Worm (Caenorhabditis elegans) whole organism, young adult: Measurements from ENCODE around the gene atp-2.
A peak's percentile ranks its signal among the peaks of the same experiment; 100 is the strongest.

Experiments used
- B0019.2 ChIP-seq: fragments of 200-800 bp; sonication (Bioruptor generic); conservative IDR thresholded peaks from 2 replicates; pipeline ENCODE4 v1.3.6; 2022; ENCODE audit warnings: missing genetic modification reagents, missing genetic modification characterization, missing compliant biosample characterization
- B0261.1 ChIP-seq: sonication (generic microtip); optimal IDR thresholded peaks from 2 replicates; lab custom pipeline; 2016; ENCODE audit warnings: mild to moderate bottlenecking, missing genetic modification characterization, moderate library complexity, missing compliant biosample characterization
- B0336.3 ChIP-seq: fragments of 200-800 bp; sonication (Bioruptor generic); IDR thresholded peaks from 2 replicates; pipeline ENCODE4 v1.3.6; 2022; ENCODE audit warnings: missing genetic modification characterization, missing compliant biosample characterization
- D2030.7 ChIP-seq: fragments of 200-800 bp; sonication (Bioruptor generic); IDR thresholded peaks from 2 replicates; pipeline ENCODE4 v1.3.6; 2022; ENCODE audit warnings: missing genetic modification reagents, missing genetic modification characterization, missing compliant biosample characterization
- F22D6.2 ChIP-seq: sonication (generic microtip); optimal IDR thresholded peaks from 2 replicates; lab custom pipeline; 2016; ENCODE audit warnings: mild to moderate bottlenecking, missing genetic modification characterization, missing compliant biosample characterization
- F23B12.7 ChIP-seq: sonication (generic microtip); optimal IDR thresholded peaks from 2 replicates; lab custom pipeline; 2017; ENCODE audit warnings: missing genetic modification characterization, mild to moderate bottlenecking, missing compliant biosample characterization, antibody characterized with exemption, moderate library complexity; ENCODE audit not compliant: insufficient read depth
- F57C9.4 ChIP-seq: sonication (generic microtip); optimal IDR thresholded peaks from 2 replicates; lab custom pipeline; 2017; ENCODE audit warnings: mild to moderate bottlenecking, missing genetic modification characterization, missing compliant biosample characterization
- Y56A3A.18 ChIP-seq: fragments of 200-800 bp; sonication (Bioruptor generic); IDR thresholded peaks from 2 replicates; pipeline ENCODE4 v1.3.6; 2022; ENCODE audit warnings: missing genetic modification reagents, missing genetic modification characterization, missing compliant biosample characterization
- Y67H2A.10 ChIP-seq: fragments of 200-800 bp; sonication (Bioruptor generic); conservative IDR thresholded peaks from 2 replicates; pipeline ENCODE4 v1.3.6; 2022; ENCODE audit warnings: missing genetic modification reagents, missing genetic modification characterization, missing compliant biosample characterization
- Y79H2A.3 ChIP-seq: fragments of 200-800 bp; sonication (Bioruptor generic); conservative IDR thresholded peaks from 2 replicates; pipeline ENCODE4 v1.3.6; 2022; ENCODE audit warnings: missing genetic modification reagents, missing genetic modification characterization, missing compliant biosample characterization
- Y95B8A.8 ChIP-seq: fragments of 200-800 bp; sonication (Bioruptor generic); IDR thresholded peaks from 2 replicates; pipeline ENCODE4 v1.3.6; 2022; ENCODE audit warnings: missing genetic modification reagents, missing genetic modification characterization, missing compliant biosample characterization
- akir-1 ChIP-seq: fragments of 200-800 bp; sonication (Bioruptor generic); optimal IDR thresholded peaks from 2 replicates; lab custom pipeline; 2018; ENCODE audit warnings: mild to moderate bottlenecking, missing genetic modification characterization, moderate library complexity, missing compliant biosample characterization
- aptf-2 ChIP-seq: fragments of 200-800 bp; sonication (Bioruptor generic); conservative IDR thresholded peaks from 2 replicates; pipeline ENCODE4 v1.3.6; 2022; ENCODE audit warnings: missing genetic modification reagents, missing genetic modification characterization, missing compliant biosample characterization
- aptf-3 ChIP-seq: fragments of 200-800 bp; sonication (Bioruptor generic); IDR thresholded peaks from 2 replicates; pipeline ENCODE4 v1.3.6; 2022; ENCODE audit warnings: missing genetic modification characterization, missing compliant biosample characterization
- attf-5 ChIP-seq: fragments of 200-800 bp; sonication (Bioruptor generic); optimal IDR thresholded peaks from 2 replicates; lab custom pipeline; 2018; ENCODE audit warnings: mild to moderate bottlenecking, missing genetic modification characterization, missing compliant biosample characterization
- bed-1 ChIP-seq: fragments of 200-800 bp; sonication (Bioruptor generic); IDR thresholded peaks from 2 replicates; pipeline ENCODE4 v1.3.6; 2022; ENCODE audit warnings: missing genetic modification reagents, missing genetic modification characterization, missing compliant biosample characterization
- cebp-2 ChIP-seq: fragments of 200-800 bp; sonication (Bioruptor generic); IDR thresholded peaks from 2 replicates; pipeline ENCODE4 v1.3.6; 2022; ENCODE audit warnings: missing genetic modification characterization, missing compliant biosample characterization
- die-1 ChIP-seq: sonication (generic microtip); optimal IDR thresholded peaks from 2 replicates; lab custom pipeline; 2016; ENCODE audit warnings: missing genotype, mild to moderate bottlenecking, missing genetic modification characterization, missing compliant biosample characterization
- dpl-1 ChIP-seq: fragments of 150-350 bp; optimal IDR thresholded peaks from 2 replicates; lab custom pipeline; 2014; ENCODE audit warnings: missing biosample characterization, missing genetic modification reagents, missing genetic modification characterization
- efl-1 ChIP-seq: fragments of 150-350 bp; optimal IDR thresholded peaks from 2 replicates; lab custom pipeline; 2014; ENCODE audit warnings: missing biosample characterization, missing genetic modification reagents, missing genetic modification characterization
- egl-18 ChIP-seq: fragments of 200-800 bp; sonication (Bioruptor generic); IDR thresholded peaks from 2 replicates; pipeline ENCODE4 v1.3.6; 2022; ENCODE audit warnings: missing genetic modification reagents, missing genetic modification characterization, missing compliant biosample characterization
- egl-44 ChIP-seq: fragments of 200-800 bp; sonication (Bioruptor generic); IDR thresholded peaks from 2 replicates; pipeline ENCODE4 v1.3.6; 2022; ENCODE audit warnings: missing genetic modification reagents, missing genetic modification characterization, missing compliant biosample characterization
- ekl-4 ChIP-seq: fragments of 200-800 bp; sonication (Bioruptor generic); IDR thresholded peaks from 2 replicates; pipeline ENCODE4 v1.3.6; 2022; ENCODE audit warnings: missing genetic modification reagents, missing genetic modification characterization, missing compliant biosample characterization
- hmg-1.2 ChIP-seq: fragments of 200-800 bp; sonication (Bioruptor generic); IDR thresholded peaks from 2 replicates; pipeline ENCODE4 v1.3.6; 2022; ENCODE audit warnings: missing genetic modification reagents, missing genetic modification characterization, missing compliant biosample characterization
- hrde-1 ChIP-seq: sonication (generic microtip); optimal IDR thresholded peaks from 2 replicates; lab custom pipeline; 2016; ENCODE audit warnings: missing genetic modification characterization, mild to moderate bottlenecking, missing compliant biosample characterization, moderate library complexity, missing genotype, missing genetic modification reagents, borderline replicate concordance
- lag-1 ChIP-seq: fragments of 200-800 bp; sonication (Bioruptor generic); IDR thresholded peaks from 2 replicates; pipeline ENCODE4 v1.3.6; 2022; ENCODE audit warnings: missing genetic modification reagents, missing genetic modification characterization, missing compliant biosample characterization
- madf-10 ChIP-seq: sonication (generic microtip); optimal IDR thresholded peaks from 2 replicates; lab custom pipeline; 2016; ENCODE audit warnings: mild to moderate bottlenecking, missing genetic modification characterization, missing compliant biosample characterization
- madf-3 ChIP-seq: fragments of 200-800 bp; sonication (Bioruptor generic); IDR thresholded peaks from 2 replicates; pipeline ENCODE4 v1.3.6; 2022; ENCODE audit warnings: missing genetic modification reagents, missing genetic modification characterization, missing compliant biosample characterization
- madf-8 ChIP-seq: fragments of 200-800 bp; sonication (Bioruptor generic); conservative IDR thresholded peaks from 2 replicates; pipeline ENCODE4 v1.3.6; 2022; ENCODE audit warnings: missing genetic modification reagents, missing genetic modification characterization, missing compliant biosample characterization
- mel-28 ChIP-seq: sonication (generic microtip); optimal IDR thresholded peaks from 2 replicates; lab custom pipeline; 2016; ENCODE audit warnings: borderline replicate concordance, mild to moderate bottlenecking, missing genetic modification characterization, missing compliant biosample characterization
- nfya-2 ChIP-seq: fragments of 200-800 bp; sonication (Bioruptor generic); IDR thresholded peaks from 2 replicates; pipeline ENCODE4 v1.3.6; 2022; ENCODE audit warnings: missing genetic modification reagents, missing genetic modification characterization, missing compliant biosample characterization
- nhr-120 ChIP-seq: fragments of 200-800 bp; sonication (Bioruptor generic); IDR thresholded peaks from 2 replicates; pipeline ENCODE4 v1.3.6; 2022; ENCODE audit warnings: missing genetic modification characterization, missing compliant biosample characterization
- pha-4 ChIP-seq: fragments of 150-350 bp; sonication (generic microtip); optimal IDR thresholded peaks from 2 replicates; lab custom pipeline; 2014; ENCODE audit warnings: missing biosample characterization, missing genetic modification reagents, missing genetic modification characterization
- rcor-1 ChIP-seq: fragments of 200-800 bp; sonication (Bioruptor generic); IDR thresholded peaks from 2 replicates; pipeline ENCODE4 v1.3.6; 2022; ENCODE audit warnings: missing genetic modification reagents, missing genetic modification characterization, missing compliant biosample characterization
- rpc-1 ChIP-seq, 2 experiments: fragments of 150-350 bp in 1 of 2; sonication (generic microtip) in 1 of 2; optimal IDR thresholded peaks; 2 replicates each; lab custom pipeline; 2014 to 2018; ENCODE audit warnings: missing biosample characterization in 1 of 2, missing genetic modification characterization in 1 of 2, missing genetic modification reagents in 1 of 2, missing genotype in 1 of 2
- snpc-4 ChIP-seq, 5 experiments: fragments of 150-350 bp in 1 of 5; sonication (generic microtip) in 4 of 5; optimal IDR thresholded peaks; 2 replicates each; lab custom pipeline; 2014 to 2018; ENCODE audit warnings: missing genetic modification characterization in 5 of 5, missing biosample characterization in 3 of 5, antibody characterized with exemption in 2 of 5, mild to moderate bottlenecking in 2 of 5, missing compliant biosample characterization in 2 of 5, missing genotype in 2 of 5, moderate library complexity in 2 of 5, missing genetic modification reagents in 1 of 5
- somi-1 ChIP-seq: fragments of 200-800 bp; sonication (Bioruptor generic); optimal IDR thresholded peaks from 2 replicates; lab custom pipeline; 2018; ENCODE audit warnings: mild to moderate bottlenecking, missing genetic modification characterization, missing compliant biosample characterization
- tbx-9 ChIP-seq: sonication (generic microtip); optimal IDR thresholded peaks from 2 replicates; lab custom pipeline; 2016; ENCODE audit warnings: borderline replicate concordance, missing genetic modification characterization, inconsistent platforms, missing compliant biosample characterization
- tlf-1 ChIP-seq: fragments of 200-800 bp; sonication (Bioruptor generic); optimal IDR thresholded peaks from 2 replicates; lab custom pipeline; 2018; ENCODE audit warnings: mild to moderate bottlenecking, missing genetic modification characterization, missing compliant biosample characterization
- ztf-26 ChIP-seq: sonication (generic microtip); optimal IDR thresholded peaks from 2 replicates; lab custom pipeline; 2017; ENCODE audit warnings: missing genetic modification characterization, missing compliant biosample characterization
- ztf-3 ChIP-seq: fragments of 200-800 bp; sonication (Bioruptor generic); optimal IDR thresholded peaks from 2 replicates; lab custom pipeline; 2018; ENCODE audit warnings: mild to moderate bottlenecking, missing genetic modification characterization, missing compliant biosample characterization

Gene atp-2

ce11 chrIII:5230415-5230814 lies 2.2 kb downstream of the atp-2 start, which contains the start of gene prmt-5 (continued):
- TF ChIP-seq nhr-120 (GFP tag; lab: Robert Waterston, UW) (no peak), egl-18 (GFP tag; lab: Robert Waterston, UW) (no peak), efl-1 (no peak), F22D6.2 (tag; lab: Kevin White, UChicago) (no peak), Y67H2A.10 (GFP tag; lab: Robert Waterston, UW) (no peak), ztf-3 (GFP tag; lab: Kevin White, UChicago) (peak; percentile 73), F57C9.4 (tag; lab: Kevin White, UChicago) (peak; percentile 96), madf-10 (tag; lab: Kevin White, UChicago) (peak; percentile 48), ztf-26 (tag; lab: Kevin White, UChicago) (peak; percentile 61), dpl-1 (GFP tag; lab: Kevin White, UChicago) (no peak), aptf-2 (GFP tag; lab: Robert Waterston, UW) (no peak), hmg-1.2 (peak; percentile 44; the same call in 1 of the 2 replicates), Y79H2A.3 (GFP tag; lab: Robert Waterston, UW) (0 out of 2 replicates have a peak, but pooled peaks have one; percentile 34), Y56A3A.18 (GFP tag; lab: Robert Waterston, UW) (peak; percentile 85), F23B12.7 (tag; lab: Kevin White, UChicago) (no peak), B0261.1 (tag; lab: Kevin White, UChicago) (peak; percentile 22), madf-8 (GFP tag; lab: Robert Waterston, UW) (no peak), Y95B8A.8 (GFP tag; lab: Robert Waterston, UW) (peak; percentile 79; the same call in 1 of the 2 replicates), B0019.2 (GFP tag; lab: Robert Waterston, UW) (no peak), lag-1 (GFP tag; lab: Robert Waterston, UW) (no peak), attf-5 (GFP tag; lab: Kevin White, UChicago) (no peak), egl-44 (GFP tag; lab: Robert Waterston, UW) (no peak), rcor-1 (GFP tag; lab: Robert Waterston, UW) (peak; percentile 52; the same call in 1 of the 2 replicates), tlf-1 (GFP tag; lab: Kevin White, UChicago) (peak; percentile 89), B0336.3 (GFP tag; lab: Robert Waterston, UW) (peak; percentile 96), madf-3 (GFP tag; lab: Robert Waterston, UW) (peak; percentile 80; the same call in 1 of the 2 replicates), hrde-1 (tag; lab: Kevin White, UChicago) (peak; percentile 84), akir-1 (GFP tag; lab: Kevin White, UChicago) (no peak), die-1 (peak; percentile 10), D2030.7 (GFP tag; lab: Robert Waterston, UW) (peak; percentile 47)

- no peak for TF ChIP-seq ztf-3 (GFP tag; lab: Kevin White, UChicago)
- no peak for TF ChIP-seq ekl-4 (GFP tag; lab: Robert Waterston, UW)
- no peak for TF ChIP-seq tbx-9 (tag; lab: Kevin White, UChicago)
- TF ChIP-seq cebp-2 (GFP tag; lab: Robert Waterston, UW): no peak
- TF ChIP-seq attf-5 (GFP tag; lab: Kevin White, UChicago): no peak
- TF ChIP-seq snpc-4 (GFP tag; optimal IDR thresholded peaks at IDR 0.05; lab: Kevin White, UChicago): no peak
- no peak for TF ChIP-seq snpc-4 (tag; optimal IDR thresholded peaks at IDR 0.05; lab: Kevin White, UChicago)
- no peak for TF ChIP-seq F23B12.7 (tag; lab: Kevin White, UChicago)
- no peak for TF ChIP-seq bed-1 (GFP tag; lab: Robert Waterston, UW)
- no peak for TF ChIP-seq mel-28 (tag; lab: Kevin White, UChicago)
- no peak for TF ChIP-seq nfya-2 (GFP tag; lab: Robert Waterston, UW)
- no peak for TF ChIP-seq ztf-26 (tag; lab: Kevin White, UChicago)
- TF ChIP-seq aptf-3 (GFP tag; lab: Robert Waterston, UW): no peak
- TF ChIP-seq pha-4 (tag; lab: Kevin White, UChicago): no peak
- TF ChIP-seq rpc-1 (optimal IDR thresholded peaks at IDR 0.05; lab: Kevin White, UChicago): no peak
- TF ChIP-seq rpc-1 (tag; optimal IDR thresholded peaks at IDR 0.05; lab: Kevin White, UChicago): no peak
- TF ChIP-seq somi-1 (GFP tag; lab: Kevin White, UChicago): no peak
- TF ChIP-seq, all 124 proteins: peak for 0
Measured at ce11 chrIII:5233140-5233539, 4.9 kb downstream of the atp-2 start.
